Fruit fly (Drosophila melanogaster): ENCODE data around the gene CCAP.

DNA sequence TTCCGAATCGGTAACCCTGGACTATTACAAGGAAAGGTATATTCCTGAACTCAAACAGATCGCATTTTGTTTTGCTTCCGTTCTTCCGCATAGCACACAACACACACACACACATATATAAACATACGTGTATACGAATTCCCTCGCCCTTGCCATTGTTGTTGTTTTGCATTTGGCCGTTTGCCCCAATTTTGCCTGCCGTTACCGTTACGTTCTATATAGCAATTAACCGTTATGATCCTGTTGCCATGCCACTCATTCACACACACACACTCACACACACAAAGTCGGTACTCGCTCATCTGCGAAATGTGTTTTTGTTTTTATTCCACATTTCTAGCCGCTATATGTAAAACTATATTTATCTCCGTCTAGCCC is 25.6 kb upstream of the CCAP start:
- TF ChIP-seq Dfd (GFP tag; optimal IDR thresholded peaks at IDR 0.05) (no peak), pan (optimal IDR thresholded peaks at IDR 0.05) (no peak), Rel (GFP tag; optimal IDR thresholded peaks at IDR 0.05) (no peak), Rel (tag; optimal IDR thresholded peaks at IDR 0.05) (no peak), psq (GFP tag; optimal IDR thresholded peaks at IDR 0.05) (no peak), h (GFP tag; optimal IDR thresholded peaks at IDR 0.05) (no peak), Mio (GFP tag; optimal IDR thresholded peaks at IDR 0.05) (no peak), ey (GFP tag; optimal IDR thresholded peaks at IDR 0.05) (no peak), brk (GFP tag; optimal IDR thresholded peaks at IDR 0.05) (no peak), br (GFP tag; optimal IDR thresholded peaks at IDR 0.05) (no peak), Vsx2 (GFP tag; optimal IDR thresholded peaks at IDR 0.05; ENCODE audit: partially characterized antibody) (no peak)
